Worm (Caenorhabditis elegans) whole organism, L1 larva: ENCODE measurements around the gene mob-1.

Experiments
- C16A3.4 ChIP-seq: fragments of 150-350 bp; optimal IDR thresholded peaks from 2 replicates; lab custom pipeline; 2014; ENCODE audit warnings: missing biosample characterization, missing genetic modification characterization
- C34B4.2 ChIP-seq: sonication (generic microtip); optimal IDR thresholded peaks from 2 replicates; lab custom pipeline; 2017; ENCODE audit warnings: mild to moderate bottlenecking, missing genetic modification characterization, missing compliant biosample characterization
- F16B12.6 ChIP-seq: fragments of 150-350 bp; optimal IDR thresholded peaks from 2 replicates; lab custom pipeline; 2014; ENCODE audit warnings: missing biosample characterization, missing genetic modification characterization
- alr-1 ChIP-seq: fragments of 200-800 bp; sonication (Bioruptor generic); optimal IDR thresholded peaks from 2 replicates; lab custom pipeline; 2018; ENCODE audit warnings: borderline replicate concordance, mild to moderate bottlenecking, missing genetic modification characterization, missing compliant biosample characterization
- blmp-1 ChIP-seq: fragments of 150-350 bp; optimal IDR thresholded peaks from 2 replicates; lab custom pipeline; 2014; ENCODE audit warnings: missing biosample characterization, missing genetic modification characterization
- ceh-63 ChIP-seq: fragments of 200-800 bp; sonication (Bioruptor generic); optimal IDR thresholded peaks from 2 replicates; lab custom pipeline; 2018; ENCODE audit warnings: mild to moderate bottlenecking, missing genetic modification characterization, missing compliant biosample characterization
- ceh-82 ChIP-seq, 3 experiments: fragments of 150-350 bp in 1 of 3; sonication (generic microtip) in 2 of 3; optimal IDR thresholded peaks; 2 replicates each; lab custom pipeline; 2014 to 2017; ENCODE audit warnings: missing biosample characterization in 3 of 3, missing genetic modification characterization in 3 of 3
- dpl-1 ChIP-seq, 3 experiments: fragments of 150-350 bp in 2 of 3; sonication (generic microtip) in 1 of 3; optimal IDR thresholded peaks; 2 replicates each; lab custom pipeline; 2014 to 2017; ENCODE audit warnings: missing biosample characterization in 3 of 3, missing genetic modification characterization in 3 of 3, missing genetic modification reagents in 3 of 3
- dsc-1 ChIP-seq: sonication (generic microtip); optimal IDR thresholded peaks from 2 replicates; lab custom pipeline; 2016; ENCODE audit warnings: mild to moderate bottlenecking, missing genetic modification characterization, missing compliant biosample characterization
- efl-1 ChIP-seq, 4 experiments: fragments of 150-350 bp; optimal IDR thresholded peaks in 3 of 4; peaks in 1 of 4; 1 replicate in 1 of 4; 2 replicates in 3 of 4; lab custom pipeline; 2014; ENCODE audit warnings: missing biosample characterization in 2 of 4, missing genetic modification characterization in 2 of 4, missing genetic modification reagents in 2 of 4
- efl-3 ChIP-seq: fragments of 200-800 bp; sonication (Bioruptor generic); optimal IDR thresholded peaks from 2 replicates; lab custom pipeline; 2018; ENCODE audit warnings: mild to moderate bottlenecking, missing genetic modification characterization, missing compliant biosample characterization
- elt-3 ChIP-seq, 6 experiments: fragments of 150-350 bp in 1 of 6; sonication (generic microtip); optimal IDR thresholded peaks; 2 replicates each; lab custom pipeline; 2017 to 2018; ENCODE audit warnings: missing biosample characterization in 6 of 6, missing genetic modification characterization in 6 of 6, inconsistent platforms in 1 of 6
- ets-5 ChIP-seq: fragments of 200-800 bp; sonication (Bioruptor generic); IDR thresholded peaks from 2 replicates; pipeline ENCODE4 v1.3.6; 2022; ENCODE audit warnings: missing genetic modification characterization, missing compliant biosample characterization
- fkh-10 ChIP-seq: sonication (generic microtip); optimal IDR thresholded peaks from 2 replicates; lab custom pipeline; 2017; ENCODE audit warnings: missing biosample characterization, missing genetic modification reagents, missing genetic modification characterization
- hlh-17 ChIP-seq: fragments of 200-800 bp; sonication (Bioruptor generic); optimal IDR thresholded peaks from 2 replicates; lab custom pipeline; 2018; ENCODE audit warnings: missing genetic modification characterization, mild to moderate bottlenecking, missing compliant biosample characterization, moderate library complexity, borderline replicate concordance
- hpl-2 ChIP-seq: fragments of 150-350 bp; optimal IDR thresholded peaks from 2 replicates; lab custom pipeline; 2014; ENCODE audit warnings: missing biosample characterization, missing genetic modification reagents, missing genetic modification characterization
- irx-1 ChIP-seq: sonication (generic microtip); optimal IDR thresholded peaks from 2 replicates; lab custom pipeline; 2016; ENCODE audit warnings: missing genetic modification characterization, missing compliant biosample characterization
- jun-1 ChIP-seq: fragments of 150-350 bp; optimal IDR thresholded peaks from 2 replicates; lab custom pipeline; 2014; ENCODE audit warnings: missing biosample characterization, missing genetic modification reagents, missing genetic modification characterization
- lin-14 ChIP-seq: fragments of 200-800 bp; sonication (Bioruptor generic); optimal IDR thresholded peaks from 2 replicates; lab custom pipeline; 2018; ENCODE audit warnings: mild to moderate bottlenecking, missing genetic modification characterization, moderate library complexity, missing compliant biosample characterization
- lir-3 ChIP-seq: sonication (generic microtip); optimal IDR thresholded peaks from 2 replicates; lab custom pipeline; 2016; ENCODE audit warnings: mild to moderate bottlenecking, missing genetic modification characterization, moderate library complexity, missing compliant biosample characterization; ENCODE audit not compliant: poor library complexity
- lsy-2 ChIP-seq, 2 experiments: fragments of 150-350 bp; optimal IDR thresholded peaks; 2 replicates each; lab custom pipeline; 2014; ENCODE audit warnings: missing biosample characterization in 2 of 2, missing genetic modification characterization in 2 of 2
- mab-9 ChIP-seq: fragments of 200-800 bp; sonication (Bioruptor generic); IDR thresholded peaks from 2 replicates; pipeline ENCODE4 v1.3.6; 2022; ENCODE audit warnings: missing genetic modification reagents, missing genetic modification characterization, missing compliant biosample characterization
- mdl-1 ChIP-seq, 2 experiments: fragments of 150-350 bp; optimal IDR thresholded peaks; 2 replicates each; lab custom pipeline; 2014 to 2017; ENCODE audit warnings: missing biosample characterization in 2 of 2, missing genetic modification characterization in 2 of 2, inconsistent platforms in 1 of 2
- mef-2 ChIP-seq: fragments of 150-350 bp; optimal IDR thresholded peaks from 2 replicates; lab custom pipeline; 2014; ENCODE audit warnings: missing biosample characterization, missing genetic modification characterization
- nhr-11 ChIP-seq: fragments of 150-350 bp; optimal IDR thresholded peaks from 2 replicates; lab custom pipeline; 2014; ENCODE audit warnings: missing biosample characterization, missing genetic modification characterization
- nhr-19 ChIP-seq: fragments of 200-800 bp; sonication (Bioruptor generic); conservative IDR thresholded peaks from 2 replicates; pipeline ENCODE4 v1.3.6; 2022; ENCODE audit warnings: missing genetic modification characterization, missing compliant biosample characterization
- nhr-28 ChIP-seq: fragments of 150-350 bp; optimal IDR thresholded peaks from 2 replicates; lab custom pipeline; 2014; ENCODE audit warnings: missing biosample characterization, missing genetic modification characterization
- nhr-47 ChIP-seq: sonication (generic microtip); optimal IDR thresholded peaks from 2 replicates; lab custom pipeline; 2016; ENCODE audit warnings: mild to moderate bottlenecking, missing genetic modification characterization, moderate library complexity, missing compliant biosample characterization
- nhr-71 ChIP-seq: sonication (generic microtip); optimal IDR thresholded peaks from 2 replicates; lab custom pipeline; 2016; ENCODE audit warnings: mild to moderate bottlenecking, missing genetic modification characterization, moderate library complexity, missing compliant biosample characterization
- nhr-84 ChIP-seq: sonication (generic microtip); optimal IDR thresholded peaks from 2 replicates; lab custom pipeline; 2017; ENCODE audit warnings: missing biosample characterization, missing genetic modification characterization
- nhr-85 ChIP-seq: sonication (generic microtip); peaks from one replicate; lab custom pipeline; 2016; ENCODE audit warnings: missing genetic modification characterization, inconsistent platforms, missing compliant biosample characterization
- nhr-90 ChIP-seq: sonication (generic microtip); optimal IDR thresholded peaks from 2 replicates; lab custom pipeline; 2016; ENCODE audit warnings: mild to moderate bottlenecking, missing genetic modification characterization, missing compliant biosample characterization; ENCODE audit not compliant: poor library complexity
- pag-3 ChIP-seq: sonication (generic microtip); optimal IDR thresholded peaks from 2 replicates; lab custom pipeline; 2017; ENCODE audit warnings: missing genetic modification characterization, mild to moderate bottlenecking, missing compliant biosample characterization, antibody characterized with exemption, borderline replicate concordance; ENCODE audit not compliant: insufficient read depth
- pax-3 ChIP-seq: fragments of 200-800 bp; sonication (Bioruptor generic); optimal IDR thresholded peaks from 2 replicates; lab custom pipeline; 2018; ENCODE audit warnings: mild to moderate bottlenecking, missing genetic modification characterization, moderate library complexity, missing compliant biosample characterization
- rnt-1 ChIP-seq: sonication (generic microtip); optimal IDR thresholded peaks from 2 replicates; lab custom pipeline; 2016; ENCODE audit warnings: mild to moderate bottlenecking, missing genetic modification characterization, moderate library complexity, missing compliant biosample characterization
- skn-1 ChIP-seq: fragments of 150-350 bp; optimal IDR thresholded peaks from 2 replicates; lab custom pipeline; 2014; ENCODE audit warnings: missing biosample characterization, missing genetic modification characterization
- snpc-4 ChIP-seq: fragments of 150-350 bp; optimal IDR thresholded peaks from 2 replicates; lab custom pipeline; 2014; ENCODE audit warnings: missing biosample characterization, missing genetic modification characterization
- snu-23 ChIP-seq: sonication (generic microtip); optimal IDR thresholded peaks from 2 replicates; lab custom pipeline; 2016; ENCODE audit warnings: missing genetic modification characterization, missing compliant biosample characterization
- sox-4 ChIP-seq: sonication (generic microtip); optimal IDR thresholded peaks from 2 replicates; lab custom pipeline; 2016; ENCODE audit warnings: missing genetic modification characterization, missing compliant biosample characterization
- sptf-1 ChIP-seq: fragments of 150-350 bp; optimal IDR thresholded peaks from 2 replicates; lab custom pipeline; 2014; ENCODE audit warnings: missing biosample characterization, missing genetic modification characterization
- sup-37 ChIP-seq: fragments of 200-800 bp; sonication (Bioruptor generic); optimal IDR thresholded peaks from 2 replicates; lab custom pipeline; 2018; ENCODE audit warnings: mild to moderate bottlenecking, missing genetic modification characterization, missing compliant biosample characterization
- swsn-7 ChIP-seq: sonication (generic microtip); optimal IDR thresholded peaks from 2 replicates; lab custom pipeline; 2016; ENCODE audit warnings: missing genetic modification characterization, missing compliant biosample characterization
- tbx-2 ChIP-seq: sonication (generic microtip); optimal IDR thresholded peaks from 2 replicates; lab custom pipeline; 2016; ENCODE audit warnings: missing genetic modification characterization, missing compliant biosample characterization
- tlp-1 ChIP-seq: fragments of 150-350 bp; optimal IDR thresholded peaks from 2 replicates; lab custom pipeline; 2014; ENCODE audit warnings: missing biosample characterization, missing genetic modification characterization
- unc-130 ChIP-seq: fragments of 150-350 bp; optimal IDR thresholded peaks from 2 replicates; lab custom pipeline; 2017; ENCODE audit warnings: missing biosample characterization, missing genetic modification characterization, inconsistent platforms
- unc-62 ChIP-seq: fragments of 150-350 bp; optimal IDR thresholded peaks from 2 replicates; lab custom pipeline; 2014; ENCODE audit warnings: missing biosample characterization, missing genetic modification reagents, missing genetic modification characterization
- unc-98 ChIP-seq: fragments of 200-800 bp; sonication (Bioruptor generic); IDR thresholded peaks from 2 replicates; pipeline ENCODE4 v1.3.6; 2022; ENCODE audit warnings: missing genetic modification characterization, missing compliant biosample characterization
- vab-15 ChIP-seq: sonication (generic microtip); optimal IDR thresholded peaks from 2 replicates; lab custom pipeline; 2017; ENCODE audit warnings: missing genotype, mild to moderate bottlenecking, missing genetic modification characterization, missing compliant biosample characterization
- xbp-1 ChIP-seq: sonication (generic microtip); optimal IDR thresholded peaks from 2 replicates; lab custom pipeline; 2016; ENCODE audit warnings: missing genetic modification characterization, missing compliant biosample characterization
- ztf-4 ChIP-seq: fragments of 150-350 bp; optimal IDR thresholded peaks from 2 replicates; lab custom pipeline; 2014; ENCODE audit warnings: missing biosample characterization, missing genetic modification characterization

Gene mob-1

ce11 chrIV:11868452-11868851 lies 8.1 kb downstream of the mob-1 start:
- no peak for TF ChIP-seq dsc-1 (tag; lab: Kevin White, UChicago)

DNA sequence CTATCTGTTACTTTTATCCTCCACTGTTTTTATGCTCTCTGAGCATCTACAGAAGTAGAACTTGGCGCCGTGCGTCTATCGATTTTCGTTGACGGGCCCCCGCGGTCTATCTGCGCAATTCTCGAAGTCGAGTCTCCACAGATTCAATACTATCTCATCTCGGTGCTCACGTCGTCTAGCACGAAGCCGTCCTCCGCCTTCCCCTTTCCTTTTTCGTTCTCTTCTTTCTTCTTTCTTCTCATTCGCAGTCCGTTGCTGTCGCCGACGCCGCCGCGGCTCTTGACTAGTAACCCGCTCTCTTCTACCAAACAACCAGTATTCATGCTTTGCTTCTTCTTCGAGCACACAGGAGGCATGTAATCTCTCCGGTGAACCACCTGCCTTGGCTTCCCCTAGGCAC lies 10.7 kb downstream of the mob-1 start:
- TF ChIP-seq snpc-4 (tag; lab: Kevin White, UChicago) (no peak), nhr-28 (tag; lab: Kevin White, UChicago) (no peak), nhr-84 (tag; lab: Kevin White, UChicago) (no peak), rnt-1 (no peak), irx-1 (tag; lab: Kevin White, UChicago) (no peak), nhr-47 (tag; lab: Kevin White, UChicago) (peak; percentile 55), tbx-2 (tag; lab: Kevin White, UChicago) (peak; percentile 39), mab-9 (GFP tag; lab: Robert Waterston, UW) (no peak), unc-98 (GFP tag; lab: Robert Waterston, UW) (no peak), sptf-1 (tag; lab: Kevin White, UChicago) (no peak), skn-1 (no peak), ceh-63 (GFP tag; lab: Kevin White, UChicago) (no peak), xbp-1 (tag; lab: Kevin White, UChicago) (peak; percentile 3), alr-1 (tag; lab: Kevin White, UChicago) (no peak), snu-23 (GFP tag; lab: Kevin White, UChicago) (peak; percentile 45), nhr-19 (GFP tag; lab: Robert Waterston, UW) (no peak; the same call in 1 of the 2 replicates), nhr-11 (tag; lab: Kevin White, UChicago) (no peak), pax-3 (tag; lab: Kevin White, UChicago) (no peak), swsn-7 (tag; lab: Kevin White, UChicago) (peak; percentile 41), nhr-85 (tag; lab: Kevin White, UChicago) (no peak), dsc-1 (tag; lab: Kevin White, UChicago) (peak; percentile 44), C34B4.2 (tag; lab: Kevin White, UChicago) (no peak), ztf-4 (no peak), ets-5 (GFP tag; lab: Robert Waterston, UW) (no peak), unc-130 (tag; lab: Kevin White, UChicago) (no peak), mef-2 (tag; lab: Kevin White, UChicago) (no peak), blmp-1 (tag; lab: Kevin White, UChicago) (no peak), vab-15 (no peak), ceh-82 (tag; optimal IDR thresholded peaks at IDR 0.05; lab: Kevin White, UChicago) (peak in 2 of 3 experiments; percentile 28 to 63), nhr-71 (peak; percentile 51), tlp-1 (tag; lab: Kevin White, UChicago) (no peak), efl-1 (optimal IDR thresholded peaks at IDR 0.05; lab: Kevin White, UChicago) (peak; percentile 7 to 26), efl-1 (GFP tag; optimal IDR thresholded peaks at IDR 0.05 in 1 of 2; lab: Kevin White, UChicago) (no peak), lir-3 (tag; lab: Kevin White, UChicago) (no peak), elt-3 (tag; optimal IDR thresholded peaks at IDR 0.05; lab: Kevin White, UChicago) (no peak), fkh-10 (GFP tag; lab: Kevin White, UChicago) (peak; percentile 38), efl-3 (GFP tag; lab: Kevin White, UChicago) (no peak), hpl-2 (no peak), sox-4 (tag; lab: Kevin White, UChicago) (peak; percentile 42), jun-1 (tag; lab: Kevin White, UChicago) (no peak), mdl-1 (tag; optimal IDR thresholded peaks at IDR 0.05; lab: Kevin White, UChicago) (no peak), sup-37 (GFP tag; lab: Kevin White, UChicago) (no peak), lin-14 (GFP tag; lab: Kevin White, UChicago) (peak; percentile 82), F16B12.6 (tag; lab: Kevin White, UChicago) (no peak), pag-3 (no peak), unc-62 (GFP tag; lab: Kevin White, UChicago) (no peak), lsy-2 (tag; optimal IDR thresholded peaks at IDR 0.05; lab: Kevin White, UChicago) (peak; percentile 12 to 43), hlh-17 (GFP tag; lab: Kevin White, UChicago) (no peak), C16A3.4 (no peak), dpl-1 (GFP tag; optimal IDR thresholded peaks at IDR 0.05; lab: Kevin White, UChicago) (peak in 1 of 3 experiments; percentile 20), nhr-90 (tag; lab: Kevin White, UChicago) (no peak)
